Fruit fly (Drosophila melanogaster) whole organism, larva: Measurements from ENCODE around the gene CG14937.

Experiments
- noc ChIP-seq: fragments of 200-800 bp; sonication (Bioruptor generic); optimal IDR thresholded peaks from 3 replicates; lab custom pipeline; 2019; ENCODE audit warnings: missing biosample characterization, mild to moderate bottlenecking, missing genetic modification characterization, moderate library complexity

Gene CG14937

DNA sequence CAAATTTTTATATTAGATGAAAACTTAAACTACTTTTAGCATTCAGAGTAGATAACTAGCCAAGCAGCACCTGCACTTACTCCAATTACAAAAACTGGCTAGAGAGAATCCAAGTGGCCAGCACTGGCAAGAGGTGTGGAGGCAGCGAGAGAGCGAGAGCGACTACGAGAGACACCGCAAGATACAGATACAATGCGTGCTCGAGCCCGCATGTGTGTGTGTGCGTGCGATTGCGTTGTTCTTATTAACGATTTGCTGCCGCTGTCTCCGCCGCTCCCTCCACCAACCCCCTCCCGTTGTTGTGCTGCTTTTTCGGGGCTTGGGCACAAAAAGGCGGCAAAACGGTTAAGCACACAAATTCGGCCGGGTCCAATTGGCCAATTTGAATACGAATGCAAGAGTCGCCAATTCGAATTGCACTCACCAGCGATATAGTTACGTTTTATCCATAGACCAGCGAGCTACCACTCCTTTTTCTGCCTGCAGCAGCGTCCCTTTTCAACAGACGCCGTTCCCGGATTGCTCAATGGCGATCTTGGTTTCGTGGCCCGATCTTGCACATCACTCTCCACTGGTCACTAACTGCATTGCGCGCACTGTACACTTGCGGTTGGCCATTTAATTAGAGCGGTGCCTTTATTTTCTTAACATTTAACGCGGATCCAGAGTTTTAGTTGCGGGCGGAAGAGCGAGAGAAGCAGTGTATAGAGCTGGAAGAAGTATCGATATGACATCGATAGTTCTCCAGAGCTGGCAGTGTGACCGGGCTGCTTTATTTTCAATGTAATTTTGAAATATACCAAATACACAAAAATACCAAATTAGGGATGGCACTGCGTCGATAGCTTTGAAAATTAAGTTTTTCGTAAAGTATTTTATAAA lies 15.1 kb upstream of the CG14937 start, which contains the start of gene crol:
TSS of gene crol (minus strand) at position 737 of the 882 bp plus-strand sequence.
- peak; percentile 3 for TF ChIP-seq noc (tag; lab: Kevin White, UChicago)

- no peak for TF ChIP-seq noc (tag; lab: Kevin White, UChicago)
Measured at dm6 chr2L:11808327-11808701, 14.4 kb upstream of the CG14937 start.

dm6 chr2L:11807697-11808226 lies 13.9 kb upstream of the CG14937 start:
- TF ChIP-seq noc (tag; lab: Kevin White, UChicago), result peak; percentile 60

DNA sequence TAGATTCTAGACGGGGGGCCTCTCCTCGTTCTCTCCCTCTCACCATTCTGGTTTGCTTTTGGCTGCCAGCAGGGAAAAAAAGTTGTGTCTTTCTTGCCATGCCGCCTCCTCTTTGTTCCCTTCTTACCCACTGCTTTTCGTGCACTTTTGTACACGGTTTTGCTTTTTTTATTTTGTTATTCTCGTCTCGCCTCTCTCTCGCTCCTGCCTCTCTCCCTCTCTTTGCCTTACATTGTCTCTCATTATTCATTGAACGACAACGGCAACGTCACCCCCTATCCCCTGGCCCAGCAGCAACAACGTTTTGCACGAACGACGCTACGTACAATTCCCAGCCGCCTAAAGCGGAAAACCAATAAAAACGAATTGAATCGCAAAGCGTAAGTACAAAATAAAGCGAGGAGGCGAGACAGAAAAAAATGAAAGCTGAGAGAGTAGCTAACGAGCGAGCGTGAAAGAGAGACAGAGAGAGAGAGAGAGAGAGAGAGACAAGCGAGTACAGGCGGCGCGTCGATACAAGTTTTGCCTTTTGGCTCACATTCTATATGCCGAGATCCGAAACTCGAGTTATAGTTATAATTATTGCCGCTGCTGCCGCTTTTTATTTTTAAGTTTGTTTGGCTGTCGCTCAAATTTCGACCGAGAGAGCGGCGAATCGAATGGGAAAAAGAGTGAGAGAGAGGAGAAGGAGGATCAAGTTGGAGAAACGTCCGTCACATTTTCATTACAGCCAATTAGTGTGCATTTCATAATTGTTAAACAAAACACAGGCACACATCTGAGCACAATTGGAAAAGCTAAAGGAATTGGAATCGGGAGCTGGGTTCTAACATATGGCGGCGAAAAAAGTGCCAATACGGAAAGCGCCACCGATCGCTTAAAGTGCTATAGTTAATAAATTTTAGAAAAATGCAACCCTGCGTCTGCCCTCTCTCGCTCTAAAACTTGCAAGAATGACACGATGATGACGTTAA lies 13.1 kb upstream of the CG14937 start:
- peak; percentile 24 for TF ChIP-seq noc (tag; lab: Kevin White, UChicago)

- no peak for TF ChIP-seq noc (tag; lab: Kevin White, UChicago)
Measured at dm6 chr2L:11806022-11806700, 12.3 kb upstream of the CG14937 start.

DNA sequence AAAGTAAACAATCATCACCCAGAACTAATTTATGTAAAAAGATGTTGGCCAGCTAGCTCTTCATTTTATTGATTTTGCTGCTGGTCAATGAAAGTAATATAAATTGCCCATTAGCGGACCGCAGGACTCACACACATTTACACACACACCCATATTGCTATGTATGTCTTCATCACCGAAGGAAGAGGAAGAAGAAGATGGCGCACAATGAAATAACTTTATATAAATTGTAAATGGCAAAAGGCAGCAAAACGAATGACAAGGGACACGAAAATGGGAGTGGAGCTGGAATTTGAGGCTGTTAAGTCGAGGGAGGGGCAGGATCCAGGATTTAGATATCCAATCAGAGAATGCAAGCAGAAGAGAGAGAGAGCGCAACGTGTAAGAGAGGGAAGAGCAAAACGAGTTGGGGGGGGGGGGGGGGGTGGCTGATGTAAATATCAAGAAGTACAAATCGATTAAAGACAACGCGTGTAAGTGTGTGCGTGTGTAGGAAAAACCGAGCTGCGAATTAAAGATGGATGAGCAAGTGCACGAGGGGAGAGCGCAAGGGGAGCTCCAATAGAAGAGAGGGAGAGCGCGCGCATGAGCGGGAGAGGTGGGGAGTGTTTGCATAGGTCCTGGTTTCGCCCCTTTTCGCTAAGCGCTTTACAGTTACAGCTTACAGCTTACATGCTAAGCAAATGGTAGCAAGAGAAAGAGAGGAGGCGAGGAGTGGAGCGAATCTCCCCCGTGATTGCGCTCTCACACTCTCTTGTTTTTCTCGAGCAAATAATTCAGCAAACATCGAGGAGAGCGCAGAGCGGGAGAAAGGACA lies 10.6 kb upstream of the CG14937 start:
- TF ChIP-seq noc (tag; lab: Kevin White, UChicago), result no peak

DNA sequence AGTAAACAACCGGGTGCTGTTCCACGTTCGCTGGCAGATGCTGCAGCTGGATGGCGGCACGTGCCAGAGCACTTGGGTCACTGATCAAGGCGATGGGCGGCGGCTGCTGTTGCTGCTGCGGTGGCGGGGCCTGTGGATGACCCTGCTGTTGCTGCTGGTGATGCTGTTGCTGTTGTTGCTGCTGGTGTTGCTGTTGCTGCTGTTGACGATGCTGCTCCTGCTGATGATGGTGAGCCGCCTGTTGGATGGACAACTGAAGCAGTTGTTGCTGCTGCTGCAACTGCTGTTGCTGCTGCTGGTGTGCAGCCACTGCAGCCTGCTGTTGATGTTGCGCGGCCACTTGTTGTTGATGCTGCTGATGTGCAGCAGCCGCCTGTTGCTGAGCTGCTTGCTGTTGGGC lies 3.2 kb upstream of the CG14937 start:
- TF ChIP-seq noc (tag; lab: Kevin White, UChicago), result no peak

DNA sequence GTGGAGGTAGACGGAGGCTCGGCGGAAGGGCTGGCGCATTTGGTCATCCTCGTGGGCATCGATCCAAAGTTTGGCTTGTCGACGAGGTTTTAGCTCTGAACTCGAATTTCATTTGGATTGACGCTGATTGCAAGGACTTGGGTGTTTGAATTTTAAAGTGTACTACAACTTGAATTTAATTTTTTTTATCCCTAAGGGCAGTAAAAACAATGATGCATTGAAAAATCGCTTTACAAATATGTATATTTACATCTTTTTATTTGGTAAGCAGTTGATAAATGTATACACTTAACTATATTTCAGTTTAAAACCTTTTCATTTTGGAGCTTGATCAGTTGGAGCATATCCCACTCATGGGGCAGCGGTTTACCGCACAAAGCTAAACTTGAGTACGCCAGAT lies 1.6 kb downstream of the CG14937 start, which contains the start of gene Tsp33B:
TSS of gene Tsp33B (minus strand) at position 101 of the 400 bp plus-strand sequence.
- no peak for TF ChIP-seq noc (tag; lab: Kevin White, UChicago)

DNA sequence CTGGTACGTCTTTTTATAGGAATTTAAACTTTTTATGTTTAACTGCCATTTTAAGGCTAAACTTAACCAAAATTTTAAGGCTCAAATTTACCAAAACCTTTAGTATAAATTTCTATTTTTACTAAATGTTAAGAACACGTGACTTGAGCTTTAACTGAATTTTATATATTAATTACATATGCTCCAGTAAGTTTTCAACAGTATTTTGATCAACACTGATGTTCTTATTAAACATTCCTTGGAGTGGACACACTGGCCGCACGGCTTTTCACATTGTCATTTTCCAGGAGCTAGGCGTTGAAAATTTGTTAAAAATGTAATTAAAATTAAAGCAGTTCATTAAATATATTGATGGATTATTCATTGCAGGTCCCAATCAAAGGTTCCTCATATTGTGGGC lies 4.2 kb downstream of the CG14937 start, which contains the start of gene CG14932:
TSS of gene CG14932 (plus strand) at position 230 of the 400 bp plus-strand sequence.
- TF ChIP-seq noc (tag; lab: Kevin White, UChicago), result no peak

DNA sequence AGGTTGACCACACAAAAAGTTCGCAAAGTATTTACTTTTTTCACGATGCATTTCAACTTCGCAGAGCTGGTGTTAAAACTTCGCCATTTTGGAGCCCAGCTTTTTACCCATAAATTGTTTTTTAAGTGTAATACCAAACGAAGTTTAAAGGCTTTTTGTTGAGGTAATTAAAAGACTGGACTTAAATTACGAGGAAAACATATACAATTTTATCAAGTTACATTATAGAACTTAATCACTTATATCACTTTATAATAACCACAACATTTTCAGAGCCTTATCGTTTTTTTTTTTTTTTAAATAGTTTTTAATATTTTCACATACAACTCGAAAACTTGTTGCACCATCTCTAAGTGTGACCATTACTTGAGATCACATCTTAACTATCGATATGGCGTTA lies 5.9 kb downstream of the CG14937 start, which contains the start of gene CG14931:
TSS of gene CG14931 (plus strand) at position 301 of the 400 bp plus-strand sequence.
- no peak for TF ChIP-seq noc (tag; lab: Kevin White, UChicago)

- no peak for TF ChIP-seq noc (tag; lab: Kevin White, UChicago)
Measured at dm6 chr2L:11754402-11754801, 39.5 kb downstream of the CG14937 start, which contains the start of gene Sfp33A1. Gene Sfp33A1, minus strand, starts transcription at chr2L:11754502.

- TF ChIP-seq noc (tag; lab: Kevin White, UChicago), result no peak
Measured at dm6 chr2L:11753922-11754321, 40.0 kb downstream of the CG14937 start, which contains the start of gene CG42471. Gene CG42471, minus strand, starts transcription at chr2L:11754022.

DNA sequence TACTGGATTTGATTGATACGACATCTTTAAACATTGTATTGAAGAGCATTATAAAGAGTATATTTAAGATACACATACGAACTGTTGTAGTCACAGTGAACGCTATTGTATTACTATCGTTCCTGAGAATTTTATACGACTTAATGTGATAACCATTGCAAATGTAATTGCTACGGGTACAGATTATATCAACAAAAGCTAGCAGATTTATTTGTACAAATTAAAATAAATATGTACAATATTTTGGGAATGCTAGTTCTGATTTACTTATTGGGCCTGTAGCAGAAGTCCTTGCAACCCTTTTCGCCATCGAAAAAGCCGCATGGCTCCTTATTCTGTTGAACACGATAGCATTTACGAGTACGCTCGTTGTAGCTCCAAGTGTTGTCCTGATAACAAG lies 40.4 kb downstream of the CG14937 start, which contains the start of gene CG42470:
TSS of gene CG42470 (minus strand) at position 101 of the 400 bp plus-strand sequence.
- no peak for TF ChIP-seq noc (tag; lab: Kevin White, UChicago)
